Worm (Caenorhabditis elegans) whole organism, young adult: ENCODE results near the gene Y39H10B.2.

Source experiments
- Y79H2A.3 ChIP-seq: fragments of 200-800 bp; sonication (Bioruptor generic); conservative IDR thresholded peaks from 2 replicates; pipeline ENCODE4 v1.3.6; 2022; ENCODE audit warnings: missing genetic modification reagents, missing genetic modification characterization, missing compliant biosample characterization
- ama-1 ChIP-seq, 3 experiments: fragments of 150-350 bp in 1 of 3; sonication (generic microtip) in 2 of 3; optimal IDR thresholded peaks; 2 replicates each; lab custom pipeline; 2014 to 2018; ENCODE audit warnings: missing biosample characterization in 2 of 3, missing genetic modification characterization in 2 of 3, missing genetic modification reagents in 2 of 3
- aptf-2 ChIP-seq: fragments of 200-800 bp; sonication (Bioruptor generic); conservative IDR thresholded peaks from 2 replicates; pipeline ENCODE4 v1.3.6; 2022; ENCODE audit warnings: missing genetic modification reagents, missing genetic modification characterization, missing compliant biosample characterization
- ceh-27 ChIP-seq: fragments of 200-800 bp; sonication (Bioruptor generic); optimal IDR thresholded peaks from 2 replicates; lab custom pipeline; 2018; ENCODE audit warnings: mild to moderate bottlenecking, missing genetic modification characterization, moderate library complexity, missing compliant biosample characterization
- ceh-40 ChIP-seq: fragments of 200-800 bp; sonication (Bioruptor generic); IDR thresholded peaks from 2 replicates; pipeline ENCODE4 v1.3.6; 2022; ENCODE audit warnings: missing genetic modification characterization, missing compliant biosample characterization
- chd-7 ChIP-seq: sonication (generic microtip); optimal IDR thresholded peaks from 2 replicates; lab custom pipeline; 2016; ENCODE audit warnings: mild to moderate bottlenecking, missing genetic modification characterization, moderate library complexity, missing compliant biosample characterization
- dox-1 ChIP-seq: fragments of 200-800 bp; sonication (Bioruptor generic); IDR thresholded peaks from 2 replicates; pipeline ENCODE4 v1.3.6; 2022; ENCODE audit warnings: missing genetic modification reagents, missing genetic modification characterization, missing compliant biosample characterization
- egl-18 ChIP-seq: fragments of 200-800 bp; sonication (Bioruptor generic); IDR thresholded peaks from 2 replicates; pipeline ENCODE4 v1.3.6; 2022; ENCODE audit warnings: missing genetic modification reagents, missing genetic modification characterization, missing compliant biosample characterization
- madf-10 ChIP-seq: sonication (generic microtip); optimal IDR thresholded peaks from 2 replicates; lab custom pipeline; 2016; ENCODE audit warnings: mild to moderate bottlenecking, missing genetic modification characterization, missing compliant biosample characterization
- sea-2 ChIP-seq: fragments of 200-800 bp; sonication (Bioruptor generic); IDR thresholded peaks from 2 replicates; pipeline ENCODE4 v1.3.6; 2022; ENCODE audit warnings: missing genetic modification characterization, missing compliant biosample characterization
- snpc-4 ChIP-seq, 5 experiments: fragments of 150-350 bp in 1 of 5; sonication (generic microtip) in 4 of 5; optimal IDR thresholded peaks; 2 replicates each; lab custom pipeline; 2014 to 2018; ENCODE audit warnings: missing genetic modification characterization in 5 of 5, missing biosample characterization in 3 of 5, antibody characterized with exemption in 2 of 5, mild to moderate bottlenecking in 2 of 5, missing compliant biosample characterization in 2 of 5, missing genotype in 2 of 5, moderate library complexity in 2 of 5, missing genetic modification reagents in 1 of 5
- ztf-18 ChIP-seq: sonication (generic microtip); optimal IDR thresholded peaks from 2 replicates; lab custom pipeline; 2016; ENCODE audit warnings: missing genotype, mild to moderate bottlenecking, missing genetic modification characterization, missing compliant biosample characterization

DNA sequence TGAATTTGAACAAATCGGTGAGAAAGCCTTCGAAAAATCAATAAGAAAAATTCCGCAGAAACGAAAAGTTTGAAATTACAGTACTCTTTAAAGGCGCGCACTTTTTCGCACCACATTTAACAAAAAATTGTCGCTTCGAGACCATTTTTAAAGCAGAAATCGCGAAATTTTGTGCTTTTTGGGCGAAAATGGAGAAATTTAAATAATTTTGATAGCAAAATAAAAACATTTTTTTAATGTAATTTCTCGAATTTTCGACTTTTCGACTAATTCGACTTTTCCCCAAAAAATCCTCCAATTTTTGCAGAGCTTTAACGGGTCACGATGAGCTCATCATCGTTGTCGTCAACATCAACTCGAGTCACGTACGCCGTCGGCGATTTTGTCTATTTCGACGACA is 36.1 kb downstream of the Y39H10B.2 start, which contains the start of gene lin-40:
- TF ChIP-seq ceh-27 (GFP tag; lab: Kevin White, UChicago) (no peak), sea-2 (GFP tag; lab: Robert Waterston, UW) (no peak), madf-10 (tag; lab: Kevin White, UChicago) (no peak), egl-18 (no peak), snpc-4 (GFP tag; optimal IDR thresholded peaks at IDR 0.05; lab: Kevin White, UChicago) (no peak), snpc-4 (tag; optimal IDR thresholded peaks at IDR 0.05; lab: Kevin White, UChicago) (no peak), ama-1 (optimal IDR thresholded peaks at IDR 0.05; lab: Kevin White, UChicago) (no peak), ama-1 (GFP tag; optimal IDR thresholded peaks at IDR 0.05; lab: Kevin White, UChicago) (no peak), chd-7 (no peak), Y79H2A.3 (no peak), ceh-40 (GFP tag; lab: Robert Waterston, UW) (no peak), ztf-18 (tag; lab: Kevin White, UChicago) (no peak), dox-1 (no peak), aptf-2 (GFP tag; lab: Robert Waterston, UW) (no peak)
